Worm (Caenorhabditis elegans) whole organism, young adult: ENCODE data around the gene rad-51.
"Not testable (repeated sequence)": the region's sequence is repeated elsewhere in the genome, so short reads cannot be mapped to it uniquely, and the experiment has no call there.

Experiments used
- B0035.1 ChIP-seq: sonication (generic microtip); optimal IDR thresholded peaks from 2 replicates; lab custom pipeline; 2016; ENCODE audit warnings: missing genetic modification characterization, mild to moderate bottlenecking, missing compliant biosample characterization, missing genotype, missing genetic modification reagents
- F57C9.4 ChIP-seq: sonication (generic microtip); optimal IDR thresholded peaks from 2 replicates; lab custom pipeline; 2017; ENCODE audit warnings: mild to moderate bottlenecking, missing genetic modification characterization, missing compliant biosample characterization
- ceh-40 ChIP-seq: fragments of 200-800 bp; sonication (Bioruptor generic); IDR thresholded peaks from 2 replicates; pipeline ENCODE4 v1.3.6; 2022; ENCODE audit warnings: missing genetic modification characterization, missing compliant biosample characterization

- not testable (repeated sequence) for TF ChIP-seq B0035.1; ceh-40 (GFP tag; lab: Robert Waterston, UW); F57C9.4
These were observed 38.6 kb upstream of the rad-51 start, which contains the start of gene R09E10.1 for ce11 chrIV:10322650-10323049.
